Fruit fly (Drosophila melanogaster) whole organism, prepupa: ENCODE measurements around the gene wat.

Source experiments
- Blimp-1 ChIP-seq: fragments of 200-800 bp; sonication (Bioruptor generic); optimal IDR thresholded peaks from 3 replicates; lab custom pipeline; 2017; ENCODE audit warnings: missing biosample characterization, missing genetic modification characterization, mild to moderate bottlenecking, moderate library complexity, missing genetic modification reagents
- CG10631 ChIP-seq: fragments of 200-800 bp; sonication (Bioruptor generic); optimal IDR thresholded peaks from 2 replicates; lab custom pipeline; 2016; ENCODE audit warnings: missing biosample characterization, missing genetic modification characterization
- CG10669 ChIP-seq: fragments of 200-800 bp; sonication (Bioruptor generic); optimal IDR thresholded peaks from 3 replicates; lab custom pipeline; 2018; ENCODE audit warnings: missing biosample characterization, mild to moderate bottlenecking, missing genetic modification characterization, moderate library complexity
- CG11294 ChIP-seq: fragments of 200-800 bp; sonication (Bioruptor generic); IDR thresholded peaks from 2 replicates; pipeline ENCODE4 v1.3.6; 2022; ENCODE audit warnings: missing biosample characterization, missing genetic modification characterization
- CG11762 ChIP-seq: fragments of 200-800 bp; sonication (Bioruptor generic); optimal IDR thresholded peaks from 3 replicates; lab custom pipeline; 2016; ENCODE audit warnings: missing biosample characterization, missing genetic modification characterization; ENCODE audit not compliant: insufficient read depth
- CG11902 ChIP-seq: fragments of 200-800 bp; sonication (Bioruptor generic); optimal IDR thresholded peaks from 3 replicates; lab custom pipeline; 2016; ENCODE audit warnings: missing biosample characterization, missing genetic modification characterization
- CG15336 ChIP-seq: fragments of 200-800 bp; sonication (Bioruptor generic); IDR thresholded peaks from 2 replicates; pipeline ENCODE4 v1.3.6; 2022; ENCODE audit warnings: missing biosample characterization, missing genetic modification characterization
- CG1621 ChIP-seq: fragments of 200-800 bp; sonication (Bioruptor generic); optimal IDR thresholded peaks from 3 replicates; lab custom pipeline; 2018; ENCODE audit warnings: missing biosample characterization, mild to moderate bottlenecking, missing genetic modification characterization
- CG16779 ChIP-seq: fragments of 200-800 bp; sonication (Bioruptor generic); optimal IDR thresholded peaks from 3 replicates; lab custom pipeline; 2017; ENCODE audit warnings: missing biosample characterization, mild to moderate bottlenecking, missing genetic modification characterization
- CG3032 ChIP-seq: fragments of 200-800 bp; optimal IDR thresholded peaks from 2 replicates; lab custom pipeline; 2019; ENCODE audit warnings: missing biosample characterization, mild to moderate bottlenecking, missing genetic modification characterization, moderate library complexity
- CG32006 ChIP-seq: fragments of 200-800 bp; sonication (Bioruptor generic); optimal IDR thresholded peaks from 3 replicates; lab custom pipeline; 2017; ENCODE audit warnings: missing biosample characterization, mild to moderate bottlenecking, missing genetic modification characterization
- CG3919 ChIP-seq: fragments of 200-800 bp; sonication (Bioruptor generic); optimal IDR thresholded peaks from 3 replicates; lab custom pipeline; 2016; ENCODE audit warnings: missing biosample characterization, missing genetic modification characterization
- CG4318 ChIP-seq: fragments of 200-800 bp; sonication (Bioruptor generic); optimal IDR thresholded peaks from 3 replicates; lab custom pipeline; 2017; ENCODE audit warnings: missing biosample characterization, mild to moderate bottlenecking, missing genetic modification characterization
- CG6163 ChIP-seq: fragments of 200-800 bp; sonication (Bioruptor generic); IDR thresholded peaks from 3 replicates; pipeline ENCODE4 v1.3.6; 2022; ENCODE audit warnings: missing biosample characterization, missing genetic modification characterization
- CG6276 ChIP-seq: fragments of 200-800 bp; sonication (Bioruptor generic); optimal IDR thresholded peaks from 2 replicates; lab custom pipeline; 2017; ENCODE audit warnings: missing biosample characterization, mild to moderate bottlenecking, missing genetic modification characterization
- CG6808 ChIP-seq: fragments of 200-800 bp; sonication (Bioruptor generic); optimal IDR thresholded peaks from 3 replicates; lab custom pipeline; 2017; ENCODE audit warnings: missing biosample characterization, missing genetic modification characterization, mild to moderate bottlenecking, moderate library complexity, missing genetic modification reagents
- CG6854 ChIP-seq: fragments of 200-800 bp; sonication (Bioruptor generic); optimal IDR thresholded peaks from 2 replicates; lab custom pipeline; 2017; ENCODE audit warnings: missing biosample characterization, mild to moderate bottlenecking, missing genetic modification characterization
- CG7368 ChIP-seq: fragments of 200-800 bp; sonication (Bioruptor generic); optimal IDR thresholded peaks from 3 replicates; lab custom pipeline; 2016; ENCODE audit warnings: missing biosample characterization, missing genetic modification characterization
- CG8119 ChIP-seq: fragments of 200-800 bp; sonication (Bioruptor generic); IDR thresholded peaks from 3 replicates; pipeline ENCODE4 v1.3.6; 2022; ENCODE audit warnings: missing biosample characterization, missing genetic modification characterization
- CG9139 ChIP-seq: fragments of 200-800 bp; sonication (Bioruptor generic); optimal IDR thresholded peaks from 3 replicates; lab custom pipeline; 2017; ENCODE audit warnings: missing biosample characterization, mild to moderate bottlenecking, missing genetic modification characterization
- Eip75B ChIP-seq: fragments of 200-800 bp; sonication (Bioruptor generic); optimal IDR thresholded peaks from 3 replicates; lab custom pipeline; 2016; ENCODE audit warnings: missing biosample characterization, missing genetic modification characterization
- Eip78C ChIP-seq: fragments of 200-800 bp; sonication (Bioruptor generic); peaks from one replicate; lab custom pipeline; 2016; ENCODE audit warnings: missing biosample characterization, missing genetic modification characterization
- Ets21C ChIP-seq: fragments of 200-800 bp; sonication (Bioruptor generic); optimal IDR thresholded peaks from 3 replicates; lab custom pipeline; 2016; ENCODE audit warnings: missing biosample characterization, missing genetic modification characterization
- Gug ChIP-seq: fragments of 200-800 bp; sonication (Bioruptor generic); IDR thresholded peaks from 2 replicates; pipeline ENCODE4 v1.3.6; 2022; ENCODE audit warnings: missing biosample characterization, missing genetic modification characterization
- Hr38 ChIP-seq: sonication (Bioruptor generic); optimal IDR thresholded peaks from 2 replicates; lab custom pipeline; 2016; ENCODE audit warnings: missing biosample characterization, missing genetic modification characterization
- Hr39 ChIP-seq: fragments of 200-800 bp; sonication (Bioruptor generic); optimal IDR thresholded peaks from 2 replicates; lab custom pipeline; 2016; ENCODE audit warnings: missing biosample characterization, missing genetic modification characterization
- Hr4 ChIP-seq: fragments of 200-800 bp; sonication (Bioruptor generic); optimal IDR thresholded peaks from 3 replicates; lab custom pipeline; 2016; ENCODE audit warnings: missing biosample characterization, missing genetic modification characterization
- Lpt ChIP-seq: fragments of 200-800 bp; sonication (Bioruptor generic); optimal IDR thresholded peaks from 3 replicates; lab custom pipeline; 2016; ENCODE audit warnings: missing biosample characterization, missing genetic modification characterization
- Met ChIP-seq: fragments of 200-800 bp; sonication (Bioruptor generic); optimal IDR thresholded peaks from 3 replicates; lab custom pipeline; 2016; ENCODE audit warnings: missing biosample characterization, missing genetic modification characterization
- OdsH ChIP-seq: fragments of 200-800 bp; sonication (Bioruptor generic); optimal IDR thresholded peaks from 3 replicates; lab custom pipeline; 2016; ENCODE audit warnings: missing biosample characterization, missing genetic modification characterization
- Smox ChIP-seq: fragments of 200-800 bp; sonication (Bioruptor generic); optimal IDR thresholded peaks from 3 replicates; lab custom pipeline; 2016; ENCODE audit warnings: missing biosample characterization, missing genetic modification characterization
- Sox102F ChIP-seq: fragments of 200-800 bp; sonication (Bioruptor generic); optimal IDR thresholded peaks from 2 replicates; lab custom pipeline; 2016; ENCODE audit warnings: missing biosample characterization, mild to moderate bottlenecking, missing genetic modification characterization
- Sox14 ChIP-seq: fragments of 200-800 bp; sonication (Bioruptor generic); optimal IDR thresholded peaks from 3 replicates; lab custom pipeline; 2016; ENCODE audit warnings: missing biosample characterization, missing genetic modification characterization
- Sox15 ChIP-seq: fragments of 200-800 bp; sonication (Bioruptor generic); optimal IDR thresholded peaks from 3 replicates; lab custom pipeline; 2016; ENCODE audit warnings: missing biosample characterization, missing genetic modification characterization
- acj6 ChIP-seq: fragments of 200-800 bp; sonication (Bioruptor generic); optimal IDR thresholded peaks from 3 replicates; lab custom pipeline; 2016; ENCODE audit warnings: missing biosample characterization, missing genetic modification characterization
- cyc ChIP-seq: fragments of 200-800 bp; sonication (Bioruptor generic); optimal IDR thresholded peaks from 3 replicates; lab custom pipeline; 2016; ENCODE audit warnings: missing biosample characterization, missing genetic modification characterization
- dac ChIP-seq: fragments of 200-800 bp; sonication (Bioruptor generic); optimal IDR thresholded peaks from 2 replicates; lab custom pipeline; 2017; ENCODE audit warnings: missing biosample characterization, mild to moderate bottlenecking, missing genetic modification characterization
- dsx ChIP-seq: fragments of 200-800 bp; optimal IDR thresholded peaks from 3 replicates; lab custom pipeline; 2019; ENCODE audit warnings: missing biosample characterization, mild to moderate bottlenecking, missing genetic modification characterization, moderate library complexity; ENCODE audit not compliant: poor library complexity, severe bottlenecking
- eg ChIP-seq: fragments of 200-800 bp; sonication (Bioruptor generic); IDR thresholded peaks from 3 replicates; pipeline ENCODE4 v1.3.6; 2022; ENCODE audit warnings: missing biosample characterization, missing genetic modification characterization
- esn ChIP-seq: fragments of 200-800 bp; sonication (Bioruptor generic); optimal IDR thresholded peaks from 2 replicates; lab custom pipeline; 2016; ENCODE audit warnings: missing biosample characterization, mild to moderate bottlenecking, missing genetic modification characterization, moderate library complexity
- fd59A ChIP-seq: fragments of 200-800 bp; sonication (Bioruptor generic); optimal IDR thresholded peaks from 2 replicates; lab custom pipeline; 2017; ENCODE audit warnings: missing biosample characterization, mild to moderate bottlenecking, missing genetic modification characterization, missing genetic modification reagents
- fkh ChIP-seq: fragments of 200-800 bp; sonication (Bioruptor generic); optimal IDR thresholded peaks from 3 replicates; lab custom pipeline; 2017; ENCODE audit warnings: missing biosample characterization, mild to moderate bottlenecking, missing genetic modification characterization, moderate library complexity
- lz ChIP-seq: fragments of 200-800 bp; sonication (Bioruptor generic); optimal IDR thresholded peaks from 3 replicates; lab custom pipeline; 2016; ENCODE audit warnings: missing biosample characterization, missing genetic modification characterization
- net ChIP-seq: fragments of 200-800 bp; sonication (Bioruptor generic); optimal IDR thresholded peaks from 3 replicates; lab custom pipeline; 2016; ENCODE audit warnings: missing biosample characterization, missing genetic modification characterization
- pdm3 ChIP-seq: fragments of 200-800 bp; sonication (Bioruptor generic); optimal IDR thresholded peaks from 3 replicates; lab custom pipeline; 2016; ENCODE audit warnings: missing biosample characterization, missing genetic modification characterization
- salr ChIP-seq, 2 experiments: fragments of 200-800 bp; sonication (Bioruptor generic); optimal IDR thresholded peaks; 3 replicates each; lab custom pipeline; 2016 to 2018; ENCODE audit warnings: missing biosample characterization in 2 of 2, missing genetic modification characterization in 2 of 2, mild to moderate bottlenecking in 1 of 2
- spab ChIP-seq: fragments of 200-800 bp; sonication (Bioruptor generic); optimal IDR thresholded peaks from 2 replicates; lab custom pipeline; 2017; ENCODE audit warnings: missing biosample characterization, mild to moderate bottlenecking, missing genetic modification characterization, missing genetic modification reagents
- ss ChIP-seq, 2 experiments: fragments of 200-800 bp; sonication (Bioruptor generic); optimal IDR thresholded peaks; 2 replicates in 1 of 2; 3 replicates in 1 of 2; lab custom pipeline; 2017 to 2018; ENCODE audit warnings: mild to moderate bottlenecking in 2 of 2, missing biosample characterization in 2 of 2, missing genetic modification characterization in 2 of 2, moderate library complexity in 1 of 2
- topi ChIP-seq: fragments of 200-800 bp; sonication (Bioruptor generic); optimal IDR thresholded peaks from 3 replicates; lab custom pipeline; 2016; ENCODE audit warnings: missing biosample characterization, missing genetic modification characterization

The wat gene

dm6 chr3R:29059385-29059784, 39.2 kb upstream of the wat start:
- TF ChIP-seq CG10669 (GFP tag; lab: Kevin White, UChicago) = no peak
- TF ChIP-seq CG6854 = no peak
- no peak for TF ChIP-seq Sox15
- no peak for TF ChIP-seq CG15336 (GFP tag; lab: Robert Waterston, UW)
- TF ChIP-seq CG1621 (tag; lab: Kevin White, UChicago) = no peak
- TF ChIP-seq Hr4 (GFP tag; lab: Kevin White, UChicago) = no peak
- no peak for TF ChIP-seq CG8119
- no peak for TF ChIP-seq Blimp-1 (GFP tag; lab: Kevin White, UChicago)
- TF ChIP-seq OdsH (GFP tag; lab: Kevin White, UChicago) = no peak
- no peak for TF ChIP-seq ss (GFP tag; optimal IDR thresholded peaks at IDR 0.05; lab: Kevin White, UChicago)
- no peak for TF ChIP-seq dac (GFP tag; lab: Kevin White, UChicago)
- TF ChIP-seq fkh = no peak
- no peak for TF ChIP-seq esn (GFP tag; lab: Kevin White, UChicago)

dm6 chr3R:29055710-29056109, 35.5 kb upstream of the wat start, which contains the start of gene Sirt7:
TSS of gene Sirt7 (plus strand) at chr3R:29055927.
- TF ChIP-seq CG9139 (GFP tag; lab: Kevin White, UChicago) (peak; percentile 58), dsx (GFP tag; lab: Kevin White, UChicago) (peak; percentile 74), pdm3 (GFP tag; lab: Kevin White, UChicago) (no peak), lz (GFP tag; lab: Kevin White, UChicago) (no peak), Met (no peak), Hr4 (GFP tag; lab: Kevin White, UChicago) (no peak), eg (GFP tag; lab: Robert Waterston, UW) (peak; percentile 91), net (GFP tag; lab: Kevin White, UChicago) (peak; percentile 66), Hr39 (no peak), Blimp-1 (GFP tag; lab: Kevin White, UChicago) (no peak), CG11294 (GFP tag; lab: Robert Waterston, UW) (no peak), CG11762 (GFP tag; lab: Kevin White, UChicago) (no peak), CG32006 (no peak), spab (GFP tag; lab: Kevin White, UChicago) (peak; percentile 60), CG16779 (tag; lab: Kevin White, UChicago) (peak; percentile 74), CG6808 (no peak), CG3919 (GFP tag; lab: Kevin White, UChicago) (no peak), CG10631 (no peak), Gug (GFP tag; lab: Robert Waterston, UW) (peak; percentile 49), CG8119 (peak; percentile 76; the same call in 2 of the 3 replicates), CG6276 (GFP tag; lab: Kevin White, UChicago) (no peak), fkh (peak; percentile 92), CG1621 (tag; lab: Kevin White, UChicago) (peak; percentile 76), salr (GFP tag; optimal IDR thresholded peaks at IDR 0.05; lab: Kevin White, UChicago) (no peak), esn (GFP tag; lab: Kevin White, UChicago) (peak; percentile 13), acj6 (GFP tag; lab: Kevin White, UChicago) (no peak), Ets21C (no peak), Smox (GFP tag; lab: Kevin White, UChicago) (no peak), fd59A (peak; percentile 0), CG11902 (no peak), CG4318 (GFP tag; lab: Kevin White, UChicago) (no peak), Eip75B (GFP tag; lab: Kevin White, UChicago) (no peak), CG6163 (peak; percentile 88), ss (GFP tag; optimal IDR thresholded peaks at IDR 0.05; lab: Kevin White, UChicago) (peak in 1 of 2 experiments; percentile 76), Sox14 (GFP tag; lab: Kevin White, UChicago) (no peak), Hr38 (GFP tag; lab: Kevin White, UChicago) (no peak), cyc (GFP tag; lab: Kevin White, UChicago) (no peak), CG15336 (GFP tag; lab: Robert Waterston, UW) (peak; percentile 75), Lpt (GFP tag; lab: Kevin White, UChicago) (no peak), CG7368 (no peak), Eip78C (GFP tag; lab: Kevin White, UChicago) (no peak), OdsH (GFP tag; lab: Kevin White, UChicago) (no peak), CG3032 (tag; lab: Kevin White, UChicago) (peak; percentile 80), Sox102F (no peak), topi (GFP tag; lab: Kevin White, UChicago) (no peak)
